Worm (Caenorhabditis elegans) whole organism, L4/young adult: ENCODE data around the gene F38B7.3.

Source experiments
- W03F9.2 ChIP-seq: fragments of 150-350 bp; optimal IDR thresholded peaks from 2 replicates; lab custom pipeline; 2014; ENCODE audit warnings: missing biosample characterization, missing genetic modification characterization
- dao-5 ChIP-seq: sonication (generic microtip); optimal IDR thresholded peaks from 2 replicates; lab custom pipeline; 2016; ENCODE audit warnings: missing genotype, missing genetic modification characterization, moderate library complexity, missing compliant biosample characterization
- him-1 ChIP-seq: sonication (generic microtip); optimal IDR thresholded peaks from 2 replicates; lab custom pipeline; 2016; ENCODE audit warnings: missing genotype, missing genetic modification reagents, missing genetic modification characterization, missing compliant biosample characterization

The F38B7.3 gene

ce11 chrV:11535504-11536062, 13.3 kb upstream of the F38B7.3 start:
- no peak for TF ChIP-seq dao-5 (tag; lab: Kevin White, UChicago)
- TF ChIP-seq W03F9.2, result peak; percentile 40
- no peak for TF ChIP-seq him-1 (tag; lab: Kevin White, UChicago)

ce11 chrV:11536667-11537066, 12.2 kb upstream of the F38B7.3 start:
- no peak for TF ChIP-seq W03F9.2
- TF ChIP-seq him-1 (tag; lab: Kevin White, UChicago), result no peak
- TF ChIP-seq dao-5 (tag; lab: Kevin White, UChicago), result no peak

- TF ChIP-seq W03F9.2 (no peak), dao-5 (tag; lab: Kevin White, UChicago) (no peak), him-1 (tag; lab: Kevin White, UChicago) (no peak)
These were observed 9.4 kb upstream of the F38B7.3 start for ce11 chrV:11539502-11539901.

ce11 chrV:11541284-11541683, 7.6 kb upstream of the F38B7.3 start:
- no peak for TF ChIP-seq dao-5 (tag; lab: Kevin White, UChicago)

- TF ChIP-seq dao-5 (tag; lab: Kevin White, UChicago) (no peak), W03F9.2 (no peak), him-1 (tag; lab: Kevin White, UChicago) (no peak)
These were observed 5.3 kb upstream of the F38B7.3 start, which contains the start of gene F38B7.2 for ce11 chrV:11543564-11543963. TSS of gene F38B7.2 (plus strand) at chrV:11543963.

ce11 chrV:11545227-11545626, 3.7 kb upstream of the F38B7.3 start, which contains the start of gene F38B7.10:
TSS of gene F38B7.10 (plus strand) at chrV:11545527.
- TF ChIP-seq dao-5 (tag; lab: Kevin White, UChicago) (no peak), him-1 (tag; lab: Kevin White, UChicago) (no peak), W03F9.2 (no peak)

ce11 chrV:11546795-11547194, 2.1 kb upstream of the F38B7.3 start, which contains the start of gene F38B7.11:
TSS of gene F38B7.11 (plus strand) at chrV:11547095.
- TF ChIP-seq him-1 (tag; lab: Kevin White, UChicago), result no peak
- TF ChIP-seq W03F9.2, result no peak
- TF ChIP-seq dao-5 (tag; lab: Kevin White, UChicago), result no peak

- TF ChIP-seq dao-5 (tag; lab: Kevin White, UChicago) (no peak), W03F9.2 (no peak), him-1 (tag; lab: Kevin White, UChicago) (no peak)
These were observed 3.5 kb downstream of the F38B7.3 start, which contains the start of gene srx-85 for ce11 chrV:11552379-11552778. TSS of gene srx-85 (plus strand) at chrV:11552679.

- no peak for TF ChIP-seq W03F9.2
- TF ChIP-seq dao-5 (tag; lab: Kevin White, UChicago), result no peak
- TF ChIP-seq him-1 (tag; lab: Kevin White, UChicago), result no peak
These were observed 5.4 kb downstream of the F38B7.3 start, which contains the start of gene duo-1 for ce11 chrV:11554260-11554659. TSS of gene duo-1 (plus strand) at chrV:11554630.

- no peak for TF ChIP-seq W03F9.2
These were observed 13.7 kb downstream of the F38B7.3 start, which contains the start of gene srx-86 for ce11 chrV:11562643-11563042. TSS of gene srx-86 (plus strand) at chrV:11562943.

- TF ChIP-seq him-1 (tag; lab: Kevin White, UChicago), result no peak
- no peak for TF ChIP-seq dao-5 (tag; lab: Kevin White, UChicago)
- TF ChIP-seq W03F9.2, result no peak
These were observed 15.7 kb downstream of the F38B7.3 start, which contains the start of gene srx-87 for ce11 chrV:11564573-11564972. TSS of gene srx-87 (plus strand) at chrV:11564873.

- TF ChIP-seq him-1 (tag; lab: Kevin White, UChicago) (no peak), dao-5 (tag; lab: Kevin White, UChicago) (no peak), W03F9.2 (no peak)
These were observed 21.3 kb downstream of the F38B7.3 start, which contains the start of the genes nhr-101 and pms-2 for ce11 chrV:11570169-11570651. TSS of gene nhr-101 (plus strand) at chrV:11570476. TSS of gene pms-2 (minus strand) at chrV:11570601.

ce11 chrV:11572803-11573490, 24.0 kb downstream of the F38B7.3 start, which contains the start of the genes H12C20.7 and nhr-68:
TSS of gene H12C20.7 (minus strand) at chrV:11572990.
TSS of gene nhr-68 (plus strand) at chrV:11573440.
- TF ChIP-seq W03F9.2, result peak; percentile 60
- no peak for TF ChIP-seq him-1 (tag; lab: Kevin White, UChicago)

- TF ChIP-seq him-1 (tag; lab: Kevin White, UChicago), result no peak
These were observed 25.7 kb downstream of the F38B7.3 start for ce11 chrV:11574563-11574962.
